Worm (Caenorhabditis elegans): ENCODE data around the gene K07C11.10.

- TF ChIP-seq snpc-4 (tag; optimal IDR thresholded peaks at IDR 0.05) (no peak), nhr-77 (tag; optimal IDR thresholded peaks at IDR 0.05) (no peak), nhr-237 (tag; optimal IDR thresholded peaks at IDR 0.05) (no peak), pqm-1 (tag; optimal IDR thresholded peaks at IDR 0.05) (peak; percentile 80), nhr-43 (tag; optimal IDR thresholded peaks at IDR 0.05; ENCODE audit: poor library complexity, severe bottlenecking) (no peak), mdl-1 (tag; optimal IDR thresholded peaks at IDR 0.05) (no peak), R02D3.7 (tag; optimal IDR thresholded peaks at IDR 0.05) (no peak), nhr-76 (tag; optimal IDR thresholded peaks at IDR 0.05) (no peak), nhr-28 (tag; optimal IDR thresholded peaks at IDR 0.05) (no peak), pha-4 (tag; optimal IDR thresholded peaks at IDR 0.05) (peak; percentile 38)
Observed at ce11 chrV:8268902-8269301, 42.2 kb upstream of the K07C11.10 start, which contains the start of the genes asp-6 and asp-12.

All from whole organism, L3 larva.